Fruit fly (Drosophila melanogaster): Measurements from ENCODE around the gene 5PtaseI.

DNA sequence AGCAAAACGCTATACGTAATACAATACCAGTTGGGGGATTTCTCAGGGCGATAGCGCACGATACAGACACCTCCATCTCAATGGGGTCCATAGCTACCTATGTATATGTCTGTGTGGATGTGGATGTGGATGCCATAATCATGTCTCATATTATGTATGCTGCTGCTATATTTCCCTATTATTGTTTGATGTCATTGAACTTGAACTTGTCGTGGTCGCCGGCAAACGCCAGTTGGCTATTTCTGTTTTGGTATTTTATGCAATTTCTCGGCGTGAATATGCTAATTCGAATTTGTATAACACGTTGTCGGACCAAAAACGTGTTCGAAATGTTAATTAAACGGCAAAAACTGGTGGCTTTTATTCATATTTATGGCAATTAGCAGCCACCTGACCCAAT lies 39.2 kb downstream of the 5PtaseI start:
- TF ChIP-seq CG33017 (tag; optimal IDR thresholded peaks at IDR 0.05) (no peak), tj (GFP tag; optimal IDR thresholded peaks at IDR 0.05) (no peak), ovo (GFP tag; optimal IDR thresholded peaks at IDR 0.05) (no peak), toe (GFP tag; optimal IDR thresholded peaks at IDR 0.05) (no peak), cic (GFP tag; optimal IDR thresholded peaks at IDR 0.05) (no peak), bab1 (GFP tag; optimal IDR thresholded peaks at IDR 0.05) (no peak)

Data from whole organism, adult.